Fruit fly (Drosophila melanogaster) whole organism, embryonic: Measurements from ENCODE around the gene PAN3.

ENCODE experiments used
- CG10209 ChIP-seq: fragments of 200-800 bp; sonication (Bioruptor generic); optimal IDR thresholded peaks from 3 replicates; lab custom pipeline; 2017; ENCODE audit warnings: missing biosample characterization, mild to moderate bottlenecking, missing genetic modification characterization, missing genetic modification reagents
- CG10462 ChIP-seq: fragments of 200-800 bp; sonication (Bioruptor generic); optimal IDR thresholded peaks from 2 replicates; lab custom pipeline; 2016; ENCODE audit warnings: missing biosample characterization, missing genetic modification characterization
- CG11560 ChIP-seq: fragments of 200-800 bp; sonication (Bioruptor generic); IDR thresholded peaks from 3 replicates; pipeline ENCODE4 v1.3.6; 2022; ENCODE audit warnings: missing biosample characterization, missing genetic modification characterization
- CG12219 ChIP-seq: fragments of 200-800 bp; sonication (Bioruptor generic); optimal IDR thresholded peaks from 3 replicates; lab custom pipeline; 2018; ENCODE audit warnings: missing biosample characterization, mild to moderate bottlenecking, missing genetic modification characterization
- CG13296 ChIP-seq: fragments of 200-800 bp; sonication (Bioruptor generic); optimal IDR thresholded peaks from 3 replicates; lab custom pipeline; 2018; ENCODE audit warnings: missing biosample characterization, mild to moderate bottlenecking, missing genetic modification characterization
- CG14860 ChIP-seq: fragments of 200-800 bp; sonication (Bioruptor generic); IDR thresholded peaks from 3 replicates; pipeline ENCODE4 v1.3.6; 2022; ENCODE audit warnings: missing biosample characterization, missing genetic modification characterization; ENCODE audit not compliant: partially characterized antibody
- CG16815 ChIP-seq: fragments of 200-800 bp; sonication (Bioruptor generic); optimal IDR thresholded peaks from 3 replicates; lab custom pipeline; 2017; ENCODE audit warnings: missing biosample characterization, mild to moderate bottlenecking, missing genetic modification characterization
- CG17802 ChIP-seq: fragments of 200-800 bp; sonication (Bioruptor generic); optimal IDR thresholded peaks from 2 replicates; lab custom pipeline; 2018; ENCODE audit warnings: missing biosample characterization, mild to moderate bottlenecking, missing genetic modification characterization, moderate library complexity
- CG18599 ChIP-seq: fragments of 200-800 bp; sonication (Bioruptor generic); optimal IDR thresholded peaks from 3 replicates; lab custom pipeline; 2017; ENCODE audit warnings: missing biosample characterization, missing genetic modification characterization, mild to moderate bottlenecking, moderate library complexity, missing genetic modification reagents
- CG3407 ChIP-seq: fragments of 200-800 bp; sonication (Bioruptor generic); optimal IDR thresholded peaks from 2 replicates; lab custom pipeline; 2018; ENCODE audit warnings: missing biosample characterization, mild to moderate bottlenecking, missing genetic modification characterization
- CG34422 ChIP-seq: fragments of 200-800 bp; sonication (Bioruptor generic); IDR thresholded peaks from 3 replicates; pipeline ENCODE4 v1.3.6; 2022; ENCODE audit warnings: missing biosample characterization, missing genetic modification characterization
- CG4360 ChIP-seq: fragments of 200-800 bp; sonication (Bioruptor generic); IDR thresholded peaks from 2 replicates; pipeline ENCODE4 v1.3.6; 2022; ENCODE audit warnings: missing biosample characterization, missing genetic modification characterization
- CG43689 ChIP-seq: fragments of 200-800 bp; sonication (Bioruptor generic); IDR thresholded peaks from 2 replicates; pipeline ENCODE4 v1.3.6; 2022; ENCODE audit warnings: missing biosample characterization, missing genetic modification characterization
- CG6683 ChIP-seq: fragments of 200-800 bp; sonication (Bioruptor generic); optimal IDR thresholded peaks from 2 replicates; lab custom pipeline; 2017; ENCODE audit warnings: missing biosample characterization, mild to moderate bottlenecking, missing genetic modification characterization, missing genetic modification reagents
- CG7357 ChIP-seq: fragments of 200-800 bp; sonication (Bioruptor generic); IDR thresholded peaks from 3 replicates; pipeline ENCODE4 v1.3.6; 2022; ENCODE audit warnings: missing biosample characterization, missing genetic modification characterization
- Chrac-16 ChIP-seq: fragments of 200-800 bp; sonication (Bioruptor generic); optimal IDR thresholded peaks from 3 replicates; lab custom pipeline; 2016; ENCODE audit warnings: missing biosample characterization, missing genetic modification characterization
- Dfd ChIP-seq, 2 experiments: fragments of >200 bp; optimal IDR thresholded peaks; 2 replicates each; lab custom pipeline; 2017; ENCODE audit warnings: missing biosample characterization in 2 of 2, missing genetic modification characterization in 2 of 2
- Gug ChIP-seq: fragments of 200-800 bp; sonication (Bioruptor generic); IDR thresholded peaks from 4 replicates; pipeline ENCODE4 v1.3.6; 2022; ENCODE audit warnings: missing biosample characterization, missing genetic modification characterization
- HmgZ ChIP-seq: fragments of 200-800 bp; sonication (Bioruptor generic); optimal IDR thresholded peaks from 2 replicates; lab custom pipeline; 2018; ENCODE audit warnings: missing biosample characterization, mild to moderate bottlenecking, missing genetic modification characterization
- MTF-1 ChIP-seq: fragments of 200-800 bp; sonication (Bioruptor generic); optimal IDR thresholded peaks from 2 replicates; lab custom pipeline; 2018; ENCODE audit warnings: missing biosample characterization, mild to moderate bottlenecking, missing genetic modification characterization, borderline replicate concordance
- Myb ChIP-seq: fragments of 200-800 bp; sonication (Bioruptor generic); optimal IDR thresholded peaks from 2 replicates; lab custom pipeline; 2016; ENCODE audit warnings: missing biosample characterization, missing genetic modification characterization
- Neu2 ChIP-seq: fragments of 200-800 bp; sonication (Bioruptor generic); optimal IDR thresholded peaks from 3 replicates; lab custom pipeline; 2016; ENCODE audit warnings: missing biosample characterization, missing genetic modification characterization, borderline replicate concordance
- Nf-YB ChIP-seq: fragments of 200-800 bp; sonication (Bioruptor generic); optimal IDR thresholded peaks from 3 replicates; lab custom pipeline; 2019; ENCODE audit warnings: missing biosample characterization, mild to moderate bottlenecking, missing genetic modification characterization, moderate library complexity
- Rx ChIP-seq: fragments of 200-800 bp; sonication (Bioruptor generic); IDR thresholded peaks from 2 replicates; pipeline ENCODE4 v1.3.6; 2022; ENCODE audit warnings: missing biosample characterization, missing genetic modification characterization
- Sin3A ChIP-seq: fragments of >200 bp; optimal IDR thresholded peaks from 2 replicates; lab custom pipeline; 2018
- Usf ChIP-seq: fragments of 200-800 bp; sonication (Bioruptor generic); optimal IDR thresholded peaks from 2 replicates; lab custom pipeline; 2017; ENCODE audit warnings: missing genotype, missing biosample characterization, missing genetic modification characterization
- YL-1 ChIP-seq: fragments of 200-800 bp; sonication (Bioruptor generic); optimal IDR thresholded peaks from 3 replicates; lab custom pipeline; 2017; ENCODE audit warnings: missing biosample characterization, mild to moderate bottlenecking, missing genetic modification characterization
- bbx ChIP-seq: fragments of 200-800 bp; sonication (Bioruptor generic); IDR thresholded peaks from 2 replicates; pipeline ENCODE4 v1.3.6; 2022; ENCODE audit warnings: missing biosample characterization, missing genetic modification characterization; ENCODE audit not compliant: partially characterized antibody
- bowl ChIP-seq: fragments of 200-800 bp; sonication (Bioruptor generic); IDR thresholded peaks from 2 replicates; pipeline ENCODE4 v1.3.6; 2022; ENCODE audit warnings: missing biosample characterization, missing genetic modification characterization
- danr ChIP-seq: fragments of 200-800 bp; sonication (Bioruptor generic); IDR thresholded peaks from 2 replicates; pipeline ENCODE4 v1.3.6; 2022; ENCODE audit warnings: missing biosample characterization, missing genetic modification characterization
- dysf ChIP-seq: fragments of 200-800 bp; sonication (Bioruptor generic); IDR thresholded peaks from 3 replicates; pipeline ENCODE4 v1.3.6; 2022; ENCODE audit warnings: missing biosample characterization, missing genetic modification characterization
- ftz-f1 ChIP-seq: fragments of 200-800 bp; sonication (Bioruptor generic); optimal IDR thresholded peaks from 2 replicates; lab custom pipeline; 2016; ENCODE audit warnings: missing biosample characterization, missing genetic modification characterization
- gce ChIP-seq: fragments of 200-800 bp; sonication (Bioruptor generic); IDR thresholded peaks from 3 replicates; pipeline ENCODE4 v1.3.6; 2022; ENCODE audit warnings: missing biosample characterization, missing genetic modification characterization
- kay ChIP-seq: fragments of 200-800 bp; sonication (Bioruptor generic); optimal IDR thresholded peaks from 2 replicates; lab custom pipeline; 2016; ENCODE audit warnings: missing biosample characterization, missing genetic modification characterization
- lbe ChIP-seq: fragments of 200-800 bp; sonication (Bioruptor generic); optimal IDR thresholded peaks from 2 replicates; lab custom pipeline; 2016; ENCODE audit warnings: missing biosample characterization, mild to moderate bottlenecking, missing genetic modification characterization
- lmd ChIP-seq: fragments of 200-800 bp; sonication (Bioruptor generic); IDR thresholded peaks from 2 replicates; pipeline ENCODE4 v1.3.6; 2022; ENCODE audit warnings: missing biosample characterization, missing genetic modification characterization
- p53 ChIP-seq: fragments of 200-800 bp; sonication (Bioruptor generic); optimal IDR thresholded peaks from 2 replicates; lab custom pipeline; 2016; ENCODE audit warnings: missing biosample characterization, missing genetic modification characterization
- pnt ChIP-seq: fragments of 200-800 bp; sonication (Bioruptor generic); optimal IDR thresholded peaks from 3 replicates; lab custom pipeline; 2016; ENCODE audit warnings: missing biosample characterization, missing genetic modification characterization
- salm ChIP-seq: fragments of 200-800 bp; sonication (Bioruptor generic); optimal IDR thresholded peaks from 2 replicates; lab custom pipeline; 2018; ENCODE audit warnings: missing biosample characterization, mild to moderate bottlenecking, missing genetic modification characterization
- schlank ChIP-seq: fragments of 200-800 bp; sonication (Bioruptor generic); optimal IDR thresholded peaks from 2 replicates; lab custom pipeline; 2018; ENCODE audit warnings: missing biosample characterization, mild to moderate bottlenecking, missing genetic modification characterization
- sens ChIP-seq: fragments of 200-800 bp; sonication (Bioruptor generic); peaks from one replicate; lab custom pipeline; 2016; ENCODE audit warnings: missing biosample characterization, missing genetic modification characterization
- shn ChIP-seq: fragments of 200-800 bp; sonication (Bioruptor generic); optimal IDR thresholded peaks from 3 replicates; lab custom pipeline; 2016; ENCODE audit warnings: missing biosample characterization, missing genetic modification characterization
- toy ChIP-seq: fragments of 200-800 bp; sonication (Bioruptor generic); IDR thresholded peaks from 2 replicates; pipeline ENCODE4 v1.3.6; 2022; ENCODE audit warnings: missing biosample characterization, missing genetic modification characterization

PAN3 gene

dm6 chr3L:3081146-3081872 lies 10.4 kb downstream of the PAN3 start (continued):
- TF ChIP-seq kay (GFP tag; lab: Kevin White, UChicago) (peak; percentile 96), schlank (tag; lab: Kevin White, UChicago) (peak; percentile 98), CG7357 (GFP tag; lab: Robert Waterston, UW) (peak; percentile 94), CG17802 (tag; lab: Kevin White, UChicago) (peak; percentile 91), sens (GFP tag; lab: Kevin White, UChicago) (peak; percentile 100), CG14860 (GFP tag; lab: Robert Waterston, UW) (peak; percentile 92), CG6683 (peak; percentile 98), dysf (GFP tag; lab: Robert Waterston, UW) (peak; percentile 99), CG11560 (tag; lab: Robert Waterston, UW) (peak; percentile 92), YL-1 (GFP tag; lab: Kevin White, UChicago) (peak; percentile 91), Chrac-16 (GFP tag; lab: Kevin White, UChicago) (peak; percentile 99), shn (peak; percentile 92), CG34422 (GFP tag; lab: Robert Waterston, UW) (peak; percentile 99), Neu2 (GFP tag; lab: Kevin White, UChicago) (peak; percentile 66), HmgZ (peak; percentile 99), Usf (GFP tag; lab: Kevin White, UChicago) (peak; percentile 97), CG12219 (GFP tag; lab: Kevin White, UChicago) (peak; percentile 98), ftz-f1 (GFP tag; lab: Kevin White, UChicago) (peak; percentile 94), CG4360 (GFP tag; lab: Robert Waterston, UW) (peak; percentile 83), Sin3A (lab: Kevin White, UChicago) (no peak), toy (GFP tag; lab: Robert Waterston, UW) (peak; percentile 93), p53 (GFP tag; lab: Kevin White, UChicago) (peak; percentile 90), CG13296 (GFP tag; lab: Kevin White, UChicago) (peak; percentile 99), CG3407 (GFP tag; lab: Kevin White, UChicago) (peak; percentile 97), danr (GFP tag; lab: Robert Waterston, UW) (peak; percentile 96), CG43689 (GFP tag; lab: Robert Waterston, UW) (peak; percentile 95), Nf-YB (GFP tag; lab: Kevin White, UChicago) (peak; percentile 88), salm (peak; percentile 98), Myb (GFP tag; lab: Kevin White, UChicago) (peak; percentile 85), lbe (peak; percentile 98), Rx (GFP tag; lab: Robert Waterston, UW) (peak; percentile 98), lmd (GFP tag; lab: Robert Waterston, UW) (peak; percentile 98), CG10209 (GFP tag; lab: Kevin White, UChicago) (peak; percentile 98), MTF-1 (GFP tag; lab: Kevin White, UChicago) (peak; percentile 97), CG18599 (peak; percentile 100), Gug (peak; percentile 97), bowl (GFP tag; lab: Robert Waterston, UW) (peak; percentile 97), pnt (peak; percentile 91), bbx (GFP tag; lab: Robert Waterston, UW) (peak; percentile 79), CG16815 (GFP tag; lab: Kevin White, UChicago) (peak; percentile 97), CG10462 (GFP tag; lab: Kevin White, UChicago) (peak; percentile 97), gce (GFP tag; lab: Robert Waterston, UW) (peak; percentile 97), Dfd (GFP tag; optimal IDR thresholded peaks at IDR 0.05; lab: Kevin White, UChicago) (no peak)
